Worm (Caenorhabditis elegans) whole organism, L1 larva: ENCODE measurements around the gene col-131.
A peak's percentile ranks its signal among the peaks of the same experiment; 100 is the strongest.

Experiments used
- C04F5.9 ChIP-seq: sonication (generic microtip); optimal IDR thresholded peaks from 2 replicates; lab custom pipeline; 2016; ENCODE audit warnings: missing genetic modification characterization, missing compliant biosample characterization
- C34B4.2 ChIP-seq: sonication (generic microtip); optimal IDR thresholded peaks from 2 replicates; lab custom pipeline; 2017; ENCODE audit warnings: mild to moderate bottlenecking, missing genetic modification characterization, missing compliant biosample characterization
- aha-1 ChIP-seq: fragments of 150-350 bp; optimal IDR thresholded peaks from 2 replicates; lab custom pipeline; 2014; ENCODE audit warnings: missing biosample characterization, missing genetic modification characterization
- aly-2 ChIP-seq: fragments of 150-350 bp; optimal IDR thresholded peaks from 2 replicates; lab custom pipeline; 2014; ENCODE audit warnings: missing biosample characterization, missing genetic modification characterization
- ama-1 ChIP-seq: fragments of 150-350 bp; optimal IDR thresholded peaks from 2 replicates; lab custom pipeline; 2014
- ceh-8 ChIP-seq: fragments of 200-800 bp; sonication (Bioruptor generic); optimal IDR thresholded peaks from 2 replicates; lab custom pipeline; 2018; ENCODE audit warnings: mild to moderate bottlenecking, missing genetic modification characterization, moderate library complexity, missing compliant biosample characterization
- ceh-82 ChIP-seq, 3 experiments: fragments of 150-350 bp in 1 of 3; sonication (generic microtip) in 2 of 3; optimal IDR thresholded peaks; 2 replicates each; lab custom pipeline; 2014 to 2017; ENCODE audit warnings: missing biosample characterization in 3 of 3, missing genetic modification characterization in 3 of 3
- ceh-90 ChIP-seq: sonication (generic microtip); optimal IDR thresholded peaks from 2 replicates; lab custom pipeline; 2016; ENCODE audit warnings: missing genetic modification characterization, missing compliant biosample characterization
- ces-1 ChIP-seq: fragments of 150-350 bp; optimal IDR thresholded peaks from 2 replicates; lab custom pipeline; 2014; ENCODE audit warnings: missing biosample characterization, missing genetic modification reagents, missing genetic modification characterization
- dsc-1 ChIP-seq: sonication (generic microtip); optimal IDR thresholded peaks from 2 replicates; lab custom pipeline; 2016; ENCODE audit warnings: mild to moderate bottlenecking, missing genetic modification characterization, missing compliant biosample characterization
- efl-3 ChIP-seq: fragments of 200-800 bp; sonication (Bioruptor generic); optimal IDR thresholded peaks from 2 replicates; lab custom pipeline; 2018; ENCODE audit warnings: mild to moderate bottlenecking, missing genetic modification characterization, missing compliant biosample characterization
- egl-13 ChIP-seq: sonication (generic microtip); optimal IDR thresholded peaks from 2 replicates; lab custom pipeline; 2016; ENCODE audit warnings: missing genotype, missing genetic modification reagents, missing genetic modification characterization, missing compliant biosample characterization
- egl-27 ChIP-seq, 2 experiments: fragments of 150-350 bp in 1 of 2; sonication (generic microtip); optimal IDR thresholded peaks; 3 replicates each; lab custom pipeline; 2017 to 2018; ENCODE audit warnings: missing biosample characterization in 2 of 2, missing genetic modification characterization in 2 of 2, missing genetic modification reagents in 2 of 2
- elt-2 ChIP-seq: sonication (generic microtip); optimal IDR thresholded peaks from 2 replicates; lab custom pipeline; 2016; ENCODE audit warnings: missing genetic modification characterization, mild to moderate bottlenecking, inconsistent platforms, missing compliant biosample characterization, missing genetic modification reagents
- fkh-10 ChIP-seq: sonication (generic microtip); optimal IDR thresholded peaks from 2 replicates; lab custom pipeline; 2017; ENCODE audit warnings: missing biosample characterization, missing genetic modification reagents, missing genetic modification characterization
- grh-1 ChIP-seq: fragments of 200-800 bp; sonication (Bioruptor generic); IDR thresholded peaks from 2 replicates; pipeline ENCODE4 v1.3.6; 2022; ENCODE audit warnings: missing genetic modification reagents, missing genetic modification characterization, missing compliant biosample characterization
- irx-1 ChIP-seq: sonication (generic microtip); optimal IDR thresholded peaks from 2 replicates; lab custom pipeline; 2016; ENCODE audit warnings: missing genetic modification characterization, missing compliant biosample characterization
- jun-1 ChIP-seq: fragments of 150-350 bp; optimal IDR thresholded peaks from 2 replicates; lab custom pipeline; 2014; ENCODE audit warnings: missing biosample characterization, missing genetic modification reagents, missing genetic modification characterization
- lin-39 ChIP-seq: fragments of 150-350 bp; optimal IDR thresholded peaks from 2 replicates; lab custom pipeline; 2014; ENCODE audit warnings: missing biosample characterization, missing genetic modification reagents, missing genetic modification characterization
- lir-3 ChIP-seq: sonication (generic microtip); optimal IDR thresholded peaks from 2 replicates; lab custom pipeline; 2016; ENCODE audit warnings: mild to moderate bottlenecking, missing genetic modification characterization, moderate library complexity, missing compliant biosample characterization; ENCODE audit not compliant: poor library complexity
- lsy-2 ChIP-seq, 2 experiments: fragments of 150-350 bp; optimal IDR thresholded peaks; 2 replicates each; lab custom pipeline; 2014; ENCODE audit warnings: missing biosample characterization in 2 of 2, missing genetic modification characterization in 2 of 2
- mab-9 ChIP-seq: fragments of 200-800 bp; sonication (Bioruptor generic); IDR thresholded peaks from 2 replicates; pipeline ENCODE4 v1.3.6; 2022; ENCODE audit warnings: missing genetic modification reagents, missing genetic modification characterization, missing compliant biosample characterization
- mep-1 ChIP-seq: fragments of 150-350 bp; optimal IDR thresholded peaks from 2 replicates; lab custom pipeline; 2014; ENCODE audit warnings: missing biosample characterization, missing genetic modification characterization
- nhr-12 ChIP-seq: sonication (generic microtip); optimal IDR thresholded peaks from 2 replicates; lab custom pipeline; 2017; ENCODE audit warnings: missing biosample characterization, missing genetic modification characterization
- nhr-19 ChIP-seq: fragments of 200-800 bp; sonication (Bioruptor generic); conservative IDR thresholded peaks from 2 replicates; pipeline ENCODE4 v1.3.6; 2022; ENCODE audit warnings: missing genetic modification characterization, missing compliant biosample characterization
- nhr-237 ChIP-seq: fragments of 150-350 bp; optimal IDR thresholded peaks from 2 replicates; lab custom pipeline; 2014; ENCODE audit warnings: missing biosample characterization, missing genetic modification characterization
- nhr-76 ChIP-seq: sonication (generic microtip); optimal IDR thresholded peaks from 2 replicates; lab custom pipeline; 2017; ENCODE audit warnings: missing biosample characterization, missing genetic modification characterization
- nhr-90 ChIP-seq: sonication (generic microtip); optimal IDR thresholded peaks from 2 replicates; lab custom pipeline; 2016; ENCODE audit warnings: mild to moderate bottlenecking, missing genetic modification characterization, missing compliant biosample characterization; ENCODE audit not compliant: poor library complexity
- pag-3 ChIP-seq: sonication (generic microtip); optimal IDR thresholded peaks from 2 replicates; lab custom pipeline; 2017; ENCODE audit warnings: missing genetic modification characterization, mild to moderate bottlenecking, missing compliant biosample characterization, antibody characterized with exemption, borderline replicate concordance; ENCODE audit not compliant: insufficient read depth
- pax-3 ChIP-seq: fragments of 200-800 bp; sonication (Bioruptor generic); optimal IDR thresholded peaks from 2 replicates; lab custom pipeline; 2018; ENCODE audit warnings: mild to moderate bottlenecking, missing genetic modification characterization, moderate library complexity, missing compliant biosample characterization
- pqm-1 ChIP-seq: sonication (generic microtip); optimal IDR thresholded peaks from 3 replicates; lab custom pipeline; 2017; ENCODE audit warnings: missing biosample characterization, missing genetic modification characterization
- rnt-1 ChIP-seq: sonication (generic microtip); optimal IDR thresholded peaks from 2 replicates; lab custom pipeline; 2016; ENCODE audit warnings: mild to moderate bottlenecking, missing genetic modification characterization, moderate library complexity, missing compliant biosample characterization
- snpc-4 ChIP-seq: fragments of 150-350 bp; optimal IDR thresholded peaks from 2 replicates; lab custom pipeline; 2014; ENCODE audit warnings: missing biosample characterization, missing genetic modification characterization
- snu-23 ChIP-seq: sonication (generic microtip); optimal IDR thresholded peaks from 2 replicates; lab custom pipeline; 2016; ENCODE audit warnings: missing genetic modification characterization, missing compliant biosample characterization
- sptf-1 ChIP-seq: fragments of 150-350 bp; optimal IDR thresholded peaks from 2 replicates; lab custom pipeline; 2014; ENCODE audit warnings: missing biosample characterization, missing genetic modification characterization
- sup-37 ChIP-seq: fragments of 200-800 bp; sonication (Bioruptor generic); optimal IDR thresholded peaks from 2 replicates; lab custom pipeline; 2018; ENCODE audit warnings: mild to moderate bottlenecking, missing genetic modification characterization, missing compliant biosample characterization
- swsn-7 ChIP-seq: sonication (generic microtip); optimal IDR thresholded peaks from 2 replicates; lab custom pipeline; 2016; ENCODE audit warnings: missing genetic modification characterization, missing compliant biosample characterization
- tbx-2 ChIP-seq: sonication (generic microtip); optimal IDR thresholded peaks from 2 replicates; lab custom pipeline; 2016; ENCODE audit warnings: missing genetic modification characterization, missing compliant biosample characterization
- unc-62 ChIP-seq: fragments of 150-350 bp; optimal IDR thresholded peaks from 2 replicates; lab custom pipeline; 2014; ENCODE audit warnings: missing biosample characterization, missing genetic modification reagents, missing genetic modification characterization
- unc-98 ChIP-seq: fragments of 200-800 bp; sonication (Bioruptor generic); IDR thresholded peaks from 2 replicates; pipeline ENCODE4 v1.3.6; 2022; ENCODE audit warnings: missing genetic modification characterization, missing compliant biosample characterization
- vab-15 ChIP-seq: sonication (generic microtip); optimal IDR thresholded peaks from 2 replicates; lab custom pipeline; 2017; ENCODE audit warnings: missing genotype, mild to moderate bottlenecking, missing genetic modification characterization, missing compliant biosample characterization

Gene col-131

DNA sequence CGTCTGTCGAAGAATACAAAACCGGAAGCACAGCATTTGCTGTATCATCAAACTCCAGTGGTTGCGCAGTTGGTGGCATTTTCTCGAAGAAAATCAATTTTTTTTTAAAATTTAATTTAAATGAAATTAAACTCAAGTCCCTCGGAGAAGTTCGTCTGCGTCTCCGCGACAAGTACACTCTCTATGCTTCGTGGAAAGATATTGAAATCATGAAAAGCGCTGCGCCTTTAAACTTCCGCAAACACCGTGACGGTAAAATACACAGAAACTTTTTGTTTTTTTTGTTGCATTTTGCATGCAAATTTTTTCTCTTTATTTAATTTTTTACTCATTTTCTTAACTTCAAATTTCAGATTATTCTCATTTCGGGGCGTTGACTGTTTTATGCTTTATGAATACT lies 31.6 kb upstream of the col-131 start, which contains the start of the genes dli-1, tin-9.2 and exos-4.1 (continued):
- no peak for TF ChIP-seq ceh-90 (tag; lab: Kevin White, UChicago)
- peak; percentile 89 to 90 for TF ChIP-seq lsy-2 (tag; optimal IDR thresholded peaks at IDR 0.05; lab: Kevin White, UChicago)
- peak; percentile 81 for TF ChIP-seq tbx-2 (tag; lab: Kevin White, UChicago)
- TF ChIP-seq ama-1 (lab: Kevin White, UChicago), result peak; percentile 16
- no peak for TF ChIP-seq ceh-8 (GFP tag; lab: Kevin White, UChicago)
- TF ChIP-seq nhr-19, result peak; percentile 76
- TF ChIP-seq pqm-1, result no peak
- no peak for TF ChIP-seq vab-15 (tag; lab: Kevin White, UChicago)
- peak; percentile 50 for TF ChIP-seq C04F5.9 (tag; lab: Kevin White, UChicago)
- peak; percentile 51 for TF ChIP-seq irx-1
- no peak for TF ChIP-seq efl-3 (GFP tag; lab: Kevin White, UChicago)
- TF ChIP-seq snpc-4 (tag; lab: Kevin White, UChicago), result peak; percentile 57
- TF ChIP-seq mab-9 (GFP tag; lab: Robert Waterston, UW), result peak; percentile 10; the same call in 1 of the 2 replicates
- TF ChIP-seq nhr-76, result no peak
- no peak for TF ChIP-seq ces-1 (GFP tag; lab: Kevin White, UChicago)
- TF ChIP-seq ceh-82 (tag; optimal IDR thresholded peaks at IDR 0.05; lab: Kevin White, UChicago), result peak; percentile 41 to 62 (median 62)
- no peak for TF ChIP-seq C34B4.2 (tag; lab: Kevin White, UChicago)
- no peak for TF ChIP-seq sptf-1
- TF ChIP-seq aha-1 (tag; lab: Kevin White, UChicago), result no peak
- TF ChIP-seq lir-3 (tag; lab: Kevin White, UChicago), result peak; percentile 46
- no peak for TF ChIP-seq egl-27 (tag; optimal IDR thresholded peaks at IDR 0.05; lab: Kevin White, UChicago)
- no peak for TF ChIP-seq elt-2 (tag; lab: Kevin White, UChicago)
- peak; percentile 73 for TF ChIP-seq lin-39
- no peak for TF ChIP-seq sup-37 (GFP tag; lab: Kevin White, UChicago)
- no peak for TF ChIP-seq fkh-10 (GFP tag; lab: Kevin White, UChicago)
- TF ChIP-seq unc-98 (GFP tag; lab: Robert Waterston, UW), result no peak
- TF ChIP-seq swsn-7 (tag; lab: Kevin White, UChicago), result peak; percentile 74
- TF ChIP-seq nhr-12, result no peak
- TF ChIP-seq pax-3 (tag; lab: Kevin White, UChicago), result no peak
- peak; percentile 69 for TF ChIP-seq rnt-1 (tag; lab: Kevin White, UChicago)
- no peak for TF ChIP-seq nhr-237 (tag; lab: Kevin White, UChicago)
- TF ChIP-seq egl-13 (tag; lab: Kevin White, UChicago), result peak; percentile 49
- TF ChIP-seq pag-3 (tag; lab: Kevin White, UChicago), result no peak
- TF ChIP-seq unc-62 (GFP tag; lab: Kevin White, UChicago), result no peak
- peak; percentile 63 for TF ChIP-seq nhr-90 (tag; lab: Kevin White, UChicago)
- peak; percentile 13; the same call in 1 of the 2 replicates for TF ChIP-seq grh-1 (GFP tag; lab: Robert Waterston, UW)
- TF ChIP-seq mep-1 (tag; lab: Kevin White, UChicago), result peak; percentile 95
- peak; percentile 86 for TF ChIP-seq snu-23

ce11 chrIV:13096778-13097177 lies 29.7 kb upstream of the col-131 start:
- TF ChIP-seq dsc-1 (tag; lab: Kevin White, UChicago) (no peak), vab-15 (tag; lab: Kevin White, UChicago) (no peak), aly-2 (tag; lab: Kevin White, UChicago) (peak; percentile 13), jun-1 (tag; lab: Kevin White, UChicago) (no peak)
